Worm (Caenorhabditis elegans) whole organism, dauer: ENCODE measurements around the gene fre-1.

Experiments used
- unc-62 ChIP-seq: sonication (generic microtip); optimal IDR thresholded peaks from 2 replicates; lab custom pipeline; 2017; ENCODE audit warnings: missing biosample characterization, missing genetic modification reagents, missing genetic modification characterization

The fre-1 gene

ce11 chrV:20087635-20088034 is at the start of gene fre-1:
fre-1 (minus strand) TSS chrV:20087735.
- TF ChIP-seq unc-62 (GFP tag; lab: Kevin White, UChicago), result no peak

- TF ChIP-seq unc-62 (GFP tag; lab: Kevin White, UChicago), result no peak
Observed at ce11 chrV:20135247-20135646, 47.7 kb upstream of the fre-1 start, which contains the start of gene Y113G7A.22. Y113G7A.22 (minus strand) TSS chrV:20135347.

DNA sequence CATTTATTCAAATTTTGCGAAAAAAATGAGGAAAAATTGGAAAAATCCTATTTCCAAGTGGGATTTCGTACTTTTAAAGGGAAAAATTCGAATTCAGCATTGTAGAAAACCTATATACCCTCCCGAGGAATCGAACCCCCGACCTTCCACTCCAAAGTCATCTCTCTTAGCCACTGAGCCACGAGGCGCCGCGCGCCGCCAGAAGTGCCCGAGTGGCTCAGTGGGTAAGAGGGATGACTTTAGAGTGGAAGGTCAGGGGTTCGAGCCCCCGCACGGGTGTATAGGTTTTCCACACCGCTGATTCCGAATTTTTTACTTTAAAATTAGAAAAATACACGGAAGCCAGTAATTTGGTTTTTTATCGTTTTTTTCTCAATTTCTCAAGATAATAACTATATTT is 47.3 kb upstream of the fre-1 start:
- TF ChIP-seq unc-62 (GFP tag; lab: Kevin White, UChicago), result no peak

DNA sequence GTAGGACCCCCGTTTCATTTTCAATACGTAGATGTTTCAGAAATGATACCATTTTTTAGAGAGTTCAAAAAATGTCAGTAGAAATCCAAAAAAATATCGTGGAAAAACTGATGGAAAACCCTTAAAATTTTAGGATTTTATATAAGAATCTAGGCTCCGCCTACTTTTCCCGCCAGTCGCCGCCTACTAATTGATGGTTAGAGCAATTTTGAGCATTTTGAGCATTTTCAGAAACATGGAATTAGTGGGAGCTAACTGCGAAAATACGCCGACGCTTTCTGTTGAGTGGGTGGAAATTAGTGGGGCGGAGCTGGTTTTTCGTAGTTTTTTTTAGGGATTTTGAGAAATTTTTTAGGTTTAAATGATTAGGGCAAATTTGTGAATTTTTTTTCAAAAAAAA is 45.6 kb upstream of the fre-1 start, which contains the start of gene ssu-1:
ssu-1 (minus strand) TSS at position 101 of the 400 bp plus-strand sequence.
- no peak for TF ChIP-seq unc-62 (GFP tag; lab: Kevin White, UChicago)

DNA sequence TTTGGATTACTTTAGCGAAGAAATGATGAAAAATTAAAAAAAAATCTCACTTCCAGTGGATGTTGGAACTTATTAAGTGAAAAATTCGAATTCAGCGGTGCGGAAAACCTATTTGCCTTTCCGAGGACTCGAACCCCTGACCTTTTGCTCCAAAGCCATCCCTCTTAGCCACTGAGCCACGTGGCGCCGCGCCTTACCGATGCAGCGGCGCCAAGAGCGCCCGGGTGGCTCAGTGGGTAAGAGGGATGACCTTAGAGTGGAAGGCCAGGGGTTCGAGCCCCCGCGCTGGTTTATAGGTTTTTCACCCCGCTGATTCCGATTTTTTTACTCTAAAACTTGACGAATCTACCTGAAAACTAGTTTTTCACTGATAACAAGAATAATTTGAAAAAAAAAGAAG is 40.0 kb upstream of the fre-1 start:
- TF ChIP-seq unc-62 (GFP tag; lab: Kevin White, UChicago), result no peak

ce11 chrV:20126637-20127036 is 39.1 kb upstream of the fre-1 start:
- TF ChIP-seq unc-62 (GFP tag; lab: Kevin White, UChicago), result no peak

- no peak for TF ChIP-seq unc-62 (GFP tag; lab: Kevin White, UChicago)
Observed at ce11 chrV:20125137-20125536, 37.6 kb upstream of the fre-1 start.

DNA sequence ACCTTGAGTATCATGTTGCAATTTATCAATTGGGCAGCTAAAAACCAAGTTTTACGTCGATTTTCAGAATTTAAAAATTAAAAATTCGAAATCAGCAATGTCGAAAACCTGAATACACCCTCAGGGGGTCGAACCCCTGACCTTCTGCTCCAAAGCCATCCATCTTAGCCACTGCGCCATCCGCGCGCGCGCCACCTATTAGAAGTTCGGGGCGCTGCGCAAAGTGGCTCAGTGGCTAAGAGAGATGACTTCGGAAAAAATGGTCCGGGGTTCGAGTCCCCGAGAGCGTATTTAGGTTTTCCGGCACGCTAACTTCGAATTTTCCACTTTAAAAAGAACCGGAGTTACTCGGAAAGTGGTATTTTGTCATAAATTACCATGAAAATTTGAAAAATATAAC is 36.9 kb upstream of the fre-1 start:
- no peak for TF ChIP-seq unc-62 (GFP tag; lab: Kevin White, UChicago)

DNA sequence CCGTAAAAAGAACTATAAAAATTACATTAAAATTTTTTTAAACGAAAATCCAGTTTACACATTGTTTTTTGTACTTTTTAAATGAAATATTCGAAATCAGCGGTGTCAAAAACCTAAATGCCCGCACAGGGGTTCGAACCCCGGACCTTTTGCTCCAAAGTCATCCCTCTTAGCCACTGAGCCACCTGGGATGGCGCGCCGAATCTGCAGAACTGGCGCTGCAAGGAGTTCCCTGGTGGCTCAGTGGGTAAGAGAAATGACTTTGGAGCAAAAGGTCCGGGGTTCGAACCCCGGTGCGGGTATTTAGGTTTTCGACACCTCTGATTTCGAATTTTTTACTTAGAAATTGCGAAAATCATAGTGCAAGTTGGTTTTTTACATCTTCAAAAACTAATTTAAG is 36.1 kb upstream of the fre-1 start:
- no peak for TF ChIP-seq unc-62 (GFP tag; lab: Kevin White, UChicago)

ce11 chrV:20123010-20123409 is 35.5 kb upstream of the fre-1 start:
- no peak for TF ChIP-seq unc-62 (GFP tag; lab: Kevin White, UChicago)

DNA sequence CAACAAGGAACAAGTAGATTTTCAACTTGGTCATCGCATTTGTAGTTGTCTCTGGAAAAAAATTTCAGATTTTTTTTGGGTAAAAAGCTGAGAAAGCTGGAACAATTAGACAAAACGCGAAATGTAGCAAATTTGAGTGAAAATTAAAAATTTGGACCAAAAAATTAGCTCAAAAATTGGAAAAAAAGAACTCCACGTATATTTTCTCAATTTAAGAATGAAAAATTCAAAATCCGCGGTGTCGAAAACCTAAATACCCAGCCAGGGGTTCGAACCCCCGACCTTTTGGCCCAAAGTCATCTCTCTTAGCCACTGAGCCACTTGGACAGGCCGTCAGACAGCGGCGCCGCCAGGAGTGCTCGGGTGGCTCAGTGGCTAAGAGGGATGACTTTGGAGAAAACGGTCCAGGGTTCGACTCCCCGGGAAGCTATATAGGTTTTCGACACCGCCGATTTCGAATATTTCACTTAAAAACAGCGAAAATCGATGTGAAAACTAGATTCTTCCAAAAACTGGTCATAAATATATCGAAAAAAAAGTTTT is 33.2 kb upstream of the fre-1 start, which contains the start of gene ncx-1:
ncx-1 (minus strand) TSS at position 51 of the 543 bp plus-strand sequence.
- no peak for TF ChIP-seq unc-62 (GFP tag; lab: Kevin White, UChicago)

DNA sequence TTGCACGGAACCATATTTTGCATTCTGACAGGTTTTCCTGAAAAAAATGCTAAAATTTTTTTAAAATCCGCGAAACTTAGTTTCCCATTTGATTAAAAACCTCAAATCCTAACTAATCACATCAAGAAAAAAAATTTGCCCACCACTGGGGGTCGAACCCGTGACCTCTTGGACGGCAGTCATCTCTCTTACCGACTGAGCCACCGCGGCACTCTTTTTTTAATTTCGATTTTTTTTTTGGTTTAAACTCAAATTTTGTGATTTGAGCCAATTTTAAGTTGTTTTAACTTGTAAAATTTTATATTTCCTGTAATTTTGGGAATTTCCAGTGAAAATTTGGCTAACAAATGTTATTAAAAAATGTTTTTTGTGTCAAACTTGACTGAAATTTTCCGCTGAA is 32.2 kb upstream of the fre-1 start:
- no peak for TF ChIP-seq unc-62 (GFP tag; lab: Kevin White, UChicago)

DNA sequence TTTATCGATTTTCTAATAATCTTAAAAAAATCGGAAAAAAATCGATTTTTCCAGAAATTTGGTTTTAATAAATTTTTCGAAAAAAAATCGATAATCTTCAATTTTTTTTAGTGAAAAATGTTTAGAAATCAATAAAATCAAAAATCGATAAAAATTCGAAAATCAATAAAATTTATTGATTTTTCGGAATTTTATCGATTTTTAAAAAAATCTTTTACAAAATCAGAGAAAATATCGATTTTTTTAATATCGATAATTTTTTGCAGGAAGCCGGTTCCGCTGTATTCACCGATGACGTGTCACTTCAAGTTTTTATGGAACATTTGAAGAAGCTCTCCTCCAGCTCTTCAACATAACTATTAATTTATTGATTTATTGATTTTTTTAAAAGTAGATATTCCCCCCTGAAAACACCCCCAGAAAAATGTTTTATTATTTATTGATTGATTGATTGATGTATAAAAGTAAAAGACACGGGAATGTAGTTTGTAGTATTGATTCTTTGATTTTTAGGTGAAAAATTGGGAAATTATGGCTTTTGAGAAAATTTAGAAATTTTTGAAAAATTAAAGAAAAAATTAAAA is 17.8 kb upstream of the fre-1 start:
- TF ChIP-seq unc-62 (GFP tag; lab: Kevin White, UChicago), result no peak

DNA sequence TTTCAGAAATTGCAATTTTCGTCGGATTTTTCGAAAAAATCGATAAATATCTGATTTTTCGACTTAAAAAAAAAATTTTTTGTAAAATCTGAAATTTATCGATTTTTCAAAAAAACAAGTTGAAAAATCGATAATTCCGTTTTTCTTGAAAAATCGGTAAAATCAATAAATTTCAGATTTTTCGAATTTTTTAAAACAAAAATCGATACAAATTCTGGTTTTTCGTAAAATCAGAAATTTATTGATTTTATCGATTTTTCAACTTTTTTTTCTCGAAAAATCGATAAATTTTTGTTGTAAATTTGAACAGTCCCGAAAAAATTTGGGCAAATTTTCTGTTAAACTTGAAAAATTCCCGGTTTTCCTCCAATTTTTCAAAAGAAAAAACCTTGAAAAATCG is 16.9 kb upstream of the fre-1 start:
- no peak for TF ChIP-seq unc-62 (GFP tag; lab: Kevin White, UChicago)

DNA sequence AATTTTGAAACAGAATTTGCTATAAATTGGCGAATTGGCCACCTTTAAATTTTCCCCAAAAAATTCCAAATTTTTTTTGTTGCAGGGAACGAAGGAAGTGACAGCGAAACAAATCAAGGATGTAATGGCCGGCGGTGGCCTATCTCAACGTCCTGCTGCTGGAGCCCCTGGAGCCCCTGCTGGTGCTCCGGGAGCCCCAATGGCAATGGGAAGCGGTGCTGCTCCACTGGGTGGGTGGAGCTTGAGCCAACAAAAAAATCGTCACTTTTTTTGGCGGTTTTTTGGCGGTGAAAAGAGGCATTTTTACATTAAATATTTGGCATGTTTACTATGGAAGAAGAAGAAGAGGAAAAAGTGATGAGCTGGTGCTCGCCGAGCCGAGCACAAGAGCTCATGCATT is 9.6 kb upstream of the fre-1 start:
- TF ChIP-seq unc-62 (GFP tag; lab: Kevin White, UChicago), result no peak

DNA sequence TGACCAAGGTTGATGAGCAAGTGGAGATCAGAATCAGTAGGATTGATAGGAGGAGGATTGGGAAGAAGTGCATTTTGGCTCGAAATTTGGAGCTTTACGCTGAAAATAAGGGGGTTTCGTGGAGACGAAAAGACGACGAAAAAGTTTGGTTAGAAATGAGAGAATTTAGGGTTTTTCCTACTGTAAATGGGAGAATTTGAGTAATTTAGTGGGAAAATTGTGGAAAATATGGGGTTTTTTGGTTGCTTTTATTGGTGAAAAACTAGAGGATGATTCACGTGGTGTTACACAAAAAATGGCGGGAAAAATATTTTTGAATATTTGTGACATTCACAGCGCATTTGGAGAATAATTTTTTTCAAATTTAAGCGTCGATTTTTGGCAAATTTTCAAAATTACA is 7.4 kb upstream of the fre-1 start, which contains the start of gene nlp-69:
nlp-69 (minus strand) TSS at position 101 of the 400 bp plus-strand sequence.
- no peak for TF ChIP-seq unc-62 (GFP tag; lab: Kevin White, UChicago)

DNA sequence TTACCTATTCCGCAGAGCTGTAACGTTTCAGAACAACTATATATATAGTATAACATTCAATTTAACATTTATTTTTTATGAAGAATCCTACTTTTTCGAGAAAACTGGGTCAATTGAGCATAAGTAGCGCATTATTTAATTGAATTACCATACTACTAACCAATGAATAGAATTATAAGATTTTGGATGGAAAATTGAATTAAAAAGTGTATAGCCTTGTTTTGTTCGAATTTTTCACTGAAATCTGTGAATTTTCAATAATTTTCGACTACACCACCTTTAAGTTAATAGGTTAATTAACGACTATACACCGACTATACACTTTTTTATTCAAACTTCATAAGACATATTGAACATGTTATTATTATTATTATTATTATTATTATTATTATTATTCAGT is 6.4 kb upstream of the fre-1 start:
- TF ChIP-seq unc-62 (GFP tag; lab: Kevin White, UChicago), result no peak
